Worm (Caenorhabditis elegans): ENCODE measurements around the gene T12G3.6.

DNA sequence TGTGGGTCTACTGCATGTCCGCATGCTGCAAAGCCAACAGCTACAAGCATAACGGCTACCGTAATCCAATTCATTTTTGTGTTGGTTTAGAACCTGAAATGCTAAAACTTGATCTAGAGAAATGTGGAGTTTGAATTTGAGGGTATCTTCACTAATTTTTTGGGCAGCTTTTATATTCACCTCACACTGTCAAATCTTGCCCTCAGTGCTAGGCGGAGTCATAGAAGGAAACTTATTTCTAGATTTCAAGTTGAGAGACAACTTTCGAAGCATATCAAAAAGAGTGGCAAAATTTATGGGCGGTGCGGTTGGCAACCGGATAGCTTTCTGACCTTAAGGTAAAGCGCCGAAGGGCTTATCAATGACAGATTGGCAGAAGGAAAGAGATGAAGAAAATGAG lies 15.5 kb downstream of the T12G3.6 start, which contains the start of gene lips-6:
- no peak for TF ChIP-seq ces-1 (GFP tag; optimal IDR thresholded peaks at IDR 0.05)
- TF ChIP-seq pha-4 (tag; optimal IDR thresholded peaks at IDR 0.05) = no peak
- no peak for TF ChIP-seq ztf-11 (tag; optimal IDR thresholded peaks at IDR 0.05)

Measured in whole organism, mixed stage, embryonic.